Fruit fly (Drosophila melanogaster) whole organism, embryonic: Measurements from ENCODE around the gene anox.

Source experiments
- Abd-B ChIP-seq: fragments of 200-800 bp; sonication (Bioruptor generic); optimal IDR thresholded peaks from 2 replicates; lab custom pipeline; 2018; ENCODE audit warnings: missing biosample characterization, mild to moderate bottlenecking, missing genetic modification characterization, moderate library complexity
- Ada2b ChIP-seq: fragments of 200-800 bp; sonication (Bioruptor generic); IDR thresholded peaks from 2 replicates; pipeline ENCODE4 v1.3.6; 2022; ENCODE audit warnings: missing biosample characterization, missing genetic modification characterization
- CG12071 ChIP-seq: fragments of 200-800 bp; sonication (Bioruptor generic); optimal IDR thresholded peaks from 3 replicates; lab custom pipeline; 2018; ENCODE audit warnings: missing biosample characterization, mild to moderate bottlenecking, missing genetic modification characterization
- CG13775 ChIP-seq: fragments of 200-800 bp; sonication (Bioruptor generic); optimal IDR thresholded peaks from 3 replicates; lab custom pipeline; 2017; ENCODE audit warnings: missing biosample characterization, mild to moderate bottlenecking, missing genetic modification characterization
- CG14860 ChIP-seq: fragments of 200-800 bp; sonication (Bioruptor generic); IDR thresholded peaks from 3 replicates; pipeline ENCODE4 v1.3.6; 2022; ENCODE audit warnings: missing biosample characterization, missing genetic modification characterization; ENCODE audit not compliant: partially characterized antibody
- CG32532 ChIP-seq: fragments of 200-800 bp; sonication (Bioruptor generic); IDR thresholded peaks from 2 replicates; pipeline ENCODE4 v1.3.6; 2022; ENCODE audit warnings: missing biosample characterization, missing genetic modification characterization
- CG8089 ChIP-seq: fragments of 200-800 bp; sonication (Bioruptor generic); optimal IDR thresholded peaks from 3 replicates; lab custom pipeline; 2016; ENCODE audit warnings: missing biosample characterization, missing genetic modification characterization
- Fer2 ChIP-seq: fragments of 200-800 bp; sonication (Bioruptor generic); optimal IDR thresholded peaks from 2 replicates; lab custom pipeline; 2018; ENCODE audit warnings: missing biosample characterization, mild to moderate bottlenecking, missing genetic modification characterization, moderate library complexity
- HLH54F ChIP-seq: fragments of 200-800 bp; sonication (Bioruptor generic); optimal IDR thresholded peaks from 3 replicates; lab custom pipeline; 2016; ENCODE audit warnings: missing biosample characterization, missing genetic modification characterization
- Spps ChIP-seq: fragments of 200-800 bp; sonication (Bioruptor generic); optimal IDR thresholded peaks from 2 replicates; lab custom pipeline; 2018; ENCODE audit warnings: missing biosample characterization, mild to moderate bottlenecking, missing genetic modification characterization
- ase ChIP-seq: fragments of 200-800 bp; sonication (Bioruptor generic); IDR thresholded peaks from 3 replicates; pipeline ENCODE4 v1.3.6; 2022; ENCODE audit warnings: missing biosample characterization, missing genetic modification characterization
- zfh1 ChIP-seq: fragments of 200-800 bp; sonication (Bioruptor generic); IDR thresholded peaks from 3 replicates; pipeline ENCODE4 v1.3.6; 2022; ENCODE audit warnings: missing biosample characterization, missing genetic modification characterization

DNA sequence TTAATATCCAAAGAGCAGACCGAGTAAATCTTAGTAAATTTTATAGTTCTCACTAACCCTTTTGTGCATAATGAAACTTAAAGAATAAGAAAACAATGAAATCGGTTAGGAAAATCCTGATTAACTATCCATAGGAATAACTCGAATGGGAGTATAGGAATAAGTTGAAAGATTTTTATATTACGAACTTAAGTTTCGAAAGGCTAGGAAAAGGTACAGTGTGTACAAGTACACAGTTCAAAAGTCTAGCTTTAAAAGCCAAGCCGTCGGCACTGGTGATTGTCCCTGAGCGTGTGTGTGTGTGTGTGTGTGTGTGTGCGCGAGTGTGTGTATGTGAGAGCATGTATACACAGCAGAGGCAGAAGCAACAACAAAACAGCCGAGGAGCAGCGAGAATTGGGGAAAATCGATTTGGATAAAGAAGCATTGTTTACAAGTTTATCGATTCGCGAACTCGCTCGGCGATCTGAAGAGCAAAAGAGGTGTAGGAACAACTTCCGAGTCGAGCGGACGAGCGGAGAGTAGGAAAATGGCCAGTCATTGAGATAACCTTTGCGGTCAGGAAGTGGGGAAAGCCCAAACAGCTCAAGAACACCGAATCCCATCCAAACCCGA lies 32.2 kb upstream of the anox start:
- TF ChIP-seq CG32532 (no peak), Fer2 (no peak), HLH54F (GFP tag; lab: Kevin White, UChicago) (no peak), CG14860 (no peak), Ada2b (GFP tag; lab: Robert Waterston, UW) (no peak), ase (GFP tag; lab: Robert Waterston, UW) (no peak), CG12071 (no peak), Spps (no peak), Abd-B (GFP tag; lab: Kevin White, UChicago) (no peak), zfh1 (GFP tag; lab: Robert Waterston, UW) (no peak), CG8089 (GFP tag; lab: Kevin White, UChicago) (no peak), CG13775 (GFP tag; lab: Kevin White, UChicago) (no peak)
